Worm (Caenorhabditis elegans) whole organism, midembryonic: Measurements from ENCODE around the gene C25F6.6.

Experiments used
- T22C8.4 ChIP-seq: fragments of 200-800 bp; sonication (Bioruptor generic); IDR thresholded peaks from 2 replicates; pipeline ENCODE4 v1.3.6; 2022; ENCODE audit warnings: missing genetic modification characterization, missing compliant biosample characterization
- cog-1 ChIP-seq: sonication (generic microtip); optimal IDR thresholded peaks from 2 replicates; lab custom pipeline; 2016; ENCODE audit warnings: missing genetic modification characterization, missing compliant biosample characterization
- flt-1 ChIP-seq: fragments of 200-800 bp; sonication (Bioruptor generic); IDR thresholded peaks from 2 replicates; pipeline ENCODE4 v1.3.6; 2022; ENCODE audit warnings: missing genetic modification characterization, missing compliant biosample characterization
- klf-2 ChIP-seq: fragments of 200-800 bp; sonication (Bioruptor generic); conservative IDR thresholded peaks from 2 replicates; pipeline ENCODE4 v1.3.6; 2022; ENCODE audit warnings: missing genetic modification reagents, missing genetic modification characterization, missing compliant biosample characterization
- med-1 ChIP-seq: sonication (generic microtip); optimal IDR thresholded peaks from 2 replicates; lab custom pipeline; 2017; ENCODE audit warnings: missing genetic modification characterization, mild to moderate bottlenecking, missing compliant biosample characterization, antibody characterized with exemption, missing genetic modification reagents; ENCODE audit not compliant: insufficient read depth
- ref-1 ChIP-seq: fragments of 200-800 bp; sonication (Bioruptor generic); conservative IDR thresholded peaks from 2 replicates; pipeline ENCODE4 v1.3.6; 2022; ENCODE audit warnings: missing genetic modification reagents, missing genetic modification characterization, missing compliant biosample characterization
- tab-1 ChIP-seq: fragments of 200-800 bp; sonication (Bioruptor generic); IDR thresholded peaks from 2 replicates; pipeline ENCODE4 v1.3.6; 2022; ENCODE audit warnings: missing genetic modification characterization, missing compliant biosample characterization
- ztf-29 ChIP-seq: fragments of 200-800 bp; sonication (Bioruptor generic); IDR thresholded peaks from 2 replicates; pipeline ENCODE4 v1.3.6; 2022; ENCODE audit warnings: missing genetic modification reagents, missing genetic modification characterization, missing compliant biosample characterization

ce11 chrX:5466149-5466548 lies 15.5 kb upstream of the C25F6.6 start:
- TF ChIP-seq med-1 (GFP tag; lab: Kevin White, UChicago) (no peak), ztf-29 (GFP tag; lab: Robert Waterston, UW) (no peak), klf-2 (GFP tag; lab: Robert Waterston, UW) (no peak), T22C8.4 (GFP tag; lab: Robert Waterston, UW) (no peak), ref-1 (no peak), tab-1 (GFP tag; lab: Robert Waterston, UW) (no peak), flt-1 (GFP tag; lab: Robert Waterston, UW) (no peak), cog-1 (tag; lab: Kevin White, UChicago) (no peak)
